Worm (Caenorhabditis elegans): Measurements from ENCODE around the gene Y20C6A.4.

Gene Y20C6A.4

ce11 chrV:17379932-17380331 lies at the start of gene Y20C6A.4:
Gene Y20C6A.4, plus strand, starts transcription at chrV:17380232.
- TF ChIP-seq lsy-2 (tag; optimal IDR thresholded peaks at IDR 0.05) (no peak), ztf-4 (tag; optimal IDR thresholded peaks at IDR 0.05) (no peak), ceh-16 (tag; optimal IDR thresholded peaks at IDR 0.05) (no peak), crh-2 (tag; optimal IDR thresholded peaks at IDR 0.05) (no peak), sma-9 (GFP tag; optimal IDR thresholded peaks at IDR 0.05) (no peak), sma-9 (tag; optimal IDR thresholded peaks at IDR 0.05) (no peak)

ce11 chrV:17331340-17331739 lies 48.7 kb upstream of the Y20C6A.4 start, which contains the start of gene fbxa-185:
Gene fbxa-185, plus strand, starts transcription at chrV:17331640.
- no peak for TF ChIP-seq fos-1 (tag; optimal IDR thresholded peaks at IDR 0.05)
- TF ChIP-seq nhr-25 (tag; optimal IDR thresholded peaks at IDR 0.05), result no peak
- TF ChIP-seq nhr-11 (tag; optimal IDR thresholded peaks at IDR 0.05), result no peak
- TF ChIP-seq skn-1 (tag; optimal IDR thresholded peaks at IDR 0.05), result no peak
- no peak for TF ChIP-seq blmp-1 (tag; optimal IDR thresholded peaks at IDR 0.05; ENCODE audit: insufficient read depth)
- TF ChIP-seq nhr-129 (tag; optimal IDR thresholded peaks at IDR 0.05), result no peak
- no peak for TF ChIP-seq nhr-237 (tag; optimal IDR thresholded peaks at IDR 0.05)

ce11 chrV:17339349-17339748 lies 40.7 kb upstream of the Y20C6A.4 start:
- TF ChIP-seq ztf-11 (tag; optimal IDR thresholded peaks at IDR 0.05), result no peak
- no peak for TF ChIP-seq snpc-4 (tag; optimal IDR thresholded peaks at IDR 0.05)
- no peak for TF ChIP-seq elt-1 (tag; optimal IDR thresholded peaks at IDR 0.05)
- TF ChIP-seq ceh-82 (tag; optimal IDR thresholded peaks at IDR 0.05), result no peak
- TF ChIP-seq fos-1 (tag; optimal IDR thresholded peaks at IDR 0.05), result no peak
- no peak for TF ChIP-seq ztf-1 (GFP tag; conservative IDR thresholded peaks at IDR 0.05)
- TF ChIP-seq elt-3 (tag; optimal IDR thresholded peaks at IDR 0.05), result no peak
- no peak for TF ChIP-seq nhr-25 (tag; optimal IDR thresholded peaks at IDR 0.05)
- TF ChIP-seq gmeb-1 (tag; optimal IDR thresholded peaks at IDR 0.05), result no peak
- no peak for TF ChIP-seq Y55F3AM.14 (GFP tag; optimal IDR thresholded peaks at IDR 0.05)
- TF ChIP-seq nhr-10 (tag; optimal IDR thresholded peaks at IDR 0.05), result no peak
- TF ChIP-seq lin-39 (tag; optimal IDR thresholded peaks at IDR 0.05), result no peak
- no peak for TF ChIP-seq nhr-129 (tag; optimal IDR thresholded peaks at IDR 0.05)
- no peak for TF ChIP-seq unc-62 (GFP tag; optimal IDR thresholded peaks at IDR 0.05)

ce11 chrV:17344876-17345275 lies 35.2 kb upstream of the Y20C6A.4 start, which contains the start of the genes fbxa-188 and fbxa-189:
Gene fbxa-188, minus strand, starts transcription at chrV:17344926.
Gene fbxa-189, plus strand, starts transcription at chrV:17345214.
- TF ChIP-seq ceh-16 (tag; optimal IDR thresholded peaks at IDR 0.05) (no peak), peb-1 (tag; optimal IDR thresholded peaks at IDR 0.05) (no peak), fos-1 (tag; optimal IDR thresholded peaks at IDR 0.05) (peak; percentile 19)

ce11 chrV:17347602-17348001 lies 32.4 kb upstream of the Y20C6A.4 start, which contains the start of gene skr-5:
Gene skr-5, plus strand, starts transcription at chrV:17347902.
- TF ChIP-seq snpc-4 (tag; optimal IDR thresholded peaks at IDR 0.05) (no peak), ztf-11 (tag; optimal IDR thresholded peaks at IDR 0.05) (no peak), elt-3 (tag; optimal IDR thresholded peaks at IDR 0.05) (no peak), unc-62 (GFP tag; optimal IDR thresholded peaks at IDR 0.05) (no peak), zag-1 (tag; optimal IDR thresholded peaks at IDR 0.05) (no peak)

- TF ChIP-seq nhr-11 (tag; optimal IDR thresholded peaks at IDR 0.05) (no peak), snpc-4 (tag; optimal IDR thresholded peaks at IDR 0.05) (no peak), ztf-11 (tag; optimal IDR thresholded peaks at IDR 0.05) (no peak), ama-1 (optimal IDR thresholded peaks at IDR 0.05) (no peak), Y55F3AM.14 (GFP tag; optimal IDR thresholded peaks at IDR 0.05) (no peak)
Measured at ce11 chrV:17350093-17350492, 29.9 kb upstream of the Y20C6A.4 start, which contains the start of gene lsy-27. Gene lsy-27, minus strand, starts transcription at chrV:17350193.

- TF ChIP-seq sma-9 (GFP tag; optimal IDR thresholded peaks at IDR 0.05) (peak; percentile 18), sma-9 (tag; optimal IDR thresholded peaks at IDR 0.05) (no peak), nhr-11 (tag; optimal IDR thresholded peaks at IDR 0.05) (no peak), gmeb-1 (tag; optimal IDR thresholded peaks at IDR 0.05) (peak; percentile 3), crh-2 (tag; optimal IDR thresholded peaks at IDR 0.05) (peak; percentile 43), skn-1 (tag; optimal IDR thresholded peaks at IDR 0.05) (peak; percentile 76), fos-1 (tag; optimal IDR thresholded peaks at IDR 0.05) (peak; percentile 79), aly-2 (tag; optimal IDR thresholded peaks at IDR 0.05) (no peak)
Measured at ce11 chrV:17352827-17353373, 27.1 kb upstream of the Y20C6A.4 start, which contains the start of the genes fbxa-134 and F47H4.2. Gene fbxa-134, minus strand, starts transcription at chrV:17352870. Gene F47H4.2, plus strand, starts transcription at chrV:17353323.
